Worm (Caenorhabditis elegans) whole organism, early embryonic: ENCODE results near the gene D1005.2.

Source experiments
- B0310.2 ChIP-seq: sonication (generic microtip); optimal IDR thresholded peaks from 2 replicates; lab custom pipeline; 2016; ENCODE audit warnings: mild to moderate bottlenecking, missing genetic modification characterization, missing compliant biosample characterization
- F13C5.2 ChIP-seq: sonication (generic microtip); optimal IDR thresholded peaks from 2 replicates; lab custom pipeline; 2017; ENCODE audit warnings: mild to moderate bottlenecking, missing genetic modification characterization, inconsistent platforms, missing compliant biosample characterization
- aly-1 ChIP-seq: sonication (generic microtip); optimal IDR thresholded peaks from 2 replicates; lab custom pipeline; 2016; ENCODE audit warnings: missing genetic modification characterization, missing compliant biosample characterization
- ama-1 ChIP-seq: fragments of 150-350 bp; optimal IDR thresholded peaks from 2 replicates; lab custom pipeline; 2014
- ceh-13 ChIP-seq: fragments of 200-800 bp; sonication (Bioruptor generic); optimal IDR thresholded peaks from 2 replicates; lab custom pipeline; 2018; ENCODE audit warnings: mild to moderate bottlenecking, missing genetic modification characterization, missing compliant biosample characterization
- ceh-36 ChIP-seq: sonication (generic microtip); optimal IDR thresholded peaks from 2 replicates; lab custom pipeline; 2016; ENCODE audit warnings: missing genetic modification characterization, inconsistent platforms, missing compliant biosample characterization
- ets-7 ChIP-seq: sonication (generic microtip); optimal IDR thresholded peaks from 2 replicates; lab custom pipeline; 2016; ENCODE audit warnings: missing genotype, missing genetic modification characterization, missing compliant biosample characterization
- flt-1 ChIP-seq: fragments of 200-800 bp; sonication (Bioruptor generic); IDR thresholded peaks from 2 replicates; pipeline ENCODE4 v1.3.6; 2022; ENCODE audit warnings: missing genetic modification characterization, missing compliant biosample characterization
- hmbx-1 ChIP-seq: sonication (generic microtip); optimal IDR thresholded peaks from 2 replicates; lab custom pipeline; 2016; ENCODE audit warnings: mild to moderate bottlenecking, missing genetic modification characterization, missing compliant biosample characterization
- hmg-4 ChIP-seq: fragments of 200-800 bp; sonication (Bioruptor generic); optimal IDR thresholded peaks from 2 replicates; lab custom pipeline; 2018; ENCODE audit warnings: mild to moderate bottlenecking, missing genetic modification characterization, missing compliant biosample characterization
- hnd-1 ChIP-seq: sonication (generic microtip); optimal IDR thresholded peaks from 2 replicates; lab custom pipeline; 2016; ENCODE audit warnings: missing genetic modification characterization, missing compliant biosample characterization
- pes-1 ChIP-seq: fragments of 200-800 bp; sonication (Bioruptor generic); IDR thresholded peaks from 2 replicates; pipeline ENCODE4 v1.3.6; 2022; ENCODE audit warnings: missing genetic modification reagents, missing genetic modification characterization, missing compliant biosample characterization
- scrt-1 ChIP-seq: fragments of 200-800 bp; sonication (Bioruptor generic); IDR thresholded peaks from 2 replicates; pipeline ENCODE4 v1.3.6; 2022; ENCODE audit warnings: missing genetic modification characterization, missing compliant biosample characterization
- sea-1 ChIP-seq: fragments of 200-800 bp; sonication (Bioruptor generic); conservative IDR thresholded peaks from 2 replicates; pipeline ENCODE4 v1.3.6; 2022; ENCODE audit warnings: missing genetic modification characterization, missing compliant biosample characterization
- tbx-11 ChIP-seq: fragments of 200-800 bp; sonication (Bioruptor generic); IDR thresholded peaks from 2 replicates; pipeline ENCODE4 v1.3.6; 2022; ENCODE audit warnings: missing genetic modification characterization, missing compliant biosample characterization
- tbx-37 ChIP-seq: fragments of 200-800 bp; sonication (Bioruptor generic); conservative IDR thresholded peaks from 2 replicates; pipeline ENCODE4 v1.3.6; 2022; ENCODE audit warnings: missing genetic modification reagents, missing genetic modification characterization, missing compliant biosample characterization
- tra-4 ChIP-seq: sonication (generic microtip); optimal IDR thresholded peaks from 2 replicates; lab custom pipeline; 2017; ENCODE audit warnings: missing genetic modification characterization, missing compliant biosample characterization

Gene D1005.2

DNA sequence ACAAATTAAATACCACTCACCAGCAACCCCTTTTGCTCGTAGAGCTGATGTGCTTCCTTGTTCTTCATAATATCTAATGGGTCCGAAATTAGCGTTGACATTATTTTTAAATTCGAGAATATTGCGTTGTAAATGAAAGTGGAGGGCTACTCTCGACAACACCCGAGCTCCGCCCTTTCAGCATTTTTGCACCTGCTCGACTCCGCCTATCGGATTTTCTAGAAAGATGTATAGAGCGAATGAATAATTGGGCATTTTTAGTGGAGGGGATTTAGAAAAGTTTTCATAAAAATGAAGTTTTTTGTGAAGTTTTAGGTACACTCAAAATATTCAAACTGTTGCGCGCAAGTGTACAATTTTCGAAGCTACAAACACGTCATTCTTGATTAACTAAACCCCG is 35.4 kb downstream of the D1005.2 start, which contains the start of gene F09E10.5:
Gene F09E10.5, minus strand, starts transcription at position 101 of the 400 bp plus-strand sequence.
- TF ChIP-seq tra-4 (tag; lab: Kevin White, UChicago) (no peak), flt-1 (GFP tag; lab: Robert Waterston, UW) (no peak), tbx-37 (GFP tag; lab: Robert Waterston, UW) (no peak), F13C5.2 (tag; lab: Kevin White, UChicago) (no peak), ets-7 (tag; lab: Kevin White, UChicago) (no peak), aly-1 (tag; lab: Kevin White, UChicago) (no peak), tbx-11 (GFP tag; lab: Robert Waterston, UW) (no peak)

DNA sequence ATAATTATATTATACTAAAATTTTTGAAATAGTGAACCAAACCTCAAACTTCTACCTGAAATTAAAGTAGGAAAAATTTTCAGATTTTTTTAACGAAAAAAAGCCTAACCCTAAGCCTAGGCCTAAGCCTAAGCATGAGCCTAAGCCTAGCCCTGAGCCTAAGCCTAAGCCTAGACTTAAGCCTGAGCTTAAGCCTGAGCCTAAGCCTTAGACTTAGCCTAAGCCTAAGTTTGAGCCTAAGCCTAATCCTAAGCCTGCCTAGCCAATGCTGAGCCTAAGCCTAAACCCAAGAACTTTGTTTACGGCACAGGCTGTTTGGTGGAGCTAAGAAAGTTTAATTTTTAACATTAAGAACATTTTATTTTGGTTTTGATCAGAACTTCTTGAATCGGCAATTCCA is 37.2 kb downstream of the D1005.2 start:
- no peak for TF ChIP-seq ceh-13
- TF ChIP-seq ceh-36 (tag; lab: Kevin White, UChicago) = peak; percentile 63

ce11 chrX:1497581-1497980 is 38.8 kb downstream of the D1005.2 start, which contains the start of gene F09E10.6:
Gene F09E10.6 (minus strand): TSS chrX:1497681.
- no peak for TF ChIP-seq sea-1 (GFP tag; lab: Robert Waterston, UW)
- TF ChIP-seq tra-4 (tag; lab: Kevin White, UChicago) = no peak
- TF ChIP-seq hmbx-1 (tag; lab: Kevin White, UChicago) = no peak
- TF ChIP-seq tbx-37 (GFP tag; lab: Robert Waterston, UW) = no peak
- TF ChIP-seq pes-1 = no peak
- no peak for TF ChIP-seq flt-1 (GFP tag; lab: Robert Waterston, UW)
- no peak for TF ChIP-seq scrt-1 (GFP tag; lab: Robert Waterston, UW)
- no peak for TF ChIP-seq hnd-1 (tag; lab: Kevin White, UChicago)

DNA sequence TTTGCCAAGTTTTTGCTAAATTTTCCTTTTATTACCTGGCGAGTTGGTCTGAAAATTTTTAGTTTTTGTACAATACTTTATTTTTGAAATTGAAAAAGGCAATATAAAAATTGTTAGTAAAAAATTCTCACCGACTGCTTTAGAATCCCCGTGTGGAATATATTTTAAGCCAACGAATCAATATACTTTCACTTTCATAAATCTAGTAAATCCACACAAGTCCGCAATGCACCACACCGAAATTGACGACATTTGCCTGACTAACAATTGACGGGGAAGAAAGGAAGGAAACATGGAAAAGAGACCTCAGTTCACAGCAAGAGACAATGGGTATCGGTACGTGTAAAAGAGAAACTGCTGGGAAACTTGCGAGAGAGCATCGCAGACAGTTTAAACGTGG is 40.7 kb downstream of the D1005.2 start:
- TF ChIP-seq tbx-11 (GFP tag; lab: Robert Waterston, UW) (no peak), scrt-1 (GFP tag; lab: Robert Waterston, UW) (no peak), ama-1 (lab: Kevin White, UChicago) (no peak), ceh-13 (no peak), pes-1 (no peak), tra-4 (tag; lab: Kevin White, UChicago) (no peak), sea-1 (GFP tag; lab: Robert Waterston, UW) (no peak), tbx-37 (GFP tag; lab: Robert Waterston, UW) (no peak), hnd-1 (tag; lab: Kevin White, UChicago) (no peak)

ce11 chrX:1501752-1502151 is 42.9 kb downstream of the D1005.2 start, which contains the start of gene F09E10.7:
Gene F09E10.7 (minus strand): TSS chrX:1501852.
- TF ChIP-seq F13C5.2 (tag; lab: Kevin White, UChicago) = no peak
- TF ChIP-seq flt-1 (GFP tag; lab: Robert Waterston, UW) = no peak
- TF ChIP-seq ets-7 (tag; lab: Kevin White, UChicago) = no peak
- TF ChIP-seq tra-4 (tag; lab: Kevin White, UChicago) = no peak
- TF ChIP-seq scrt-1 (GFP tag; lab: Robert Waterston, UW) = no peak
- TF ChIP-seq ama-1 (lab: Kevin White, UChicago) = no peak
- TF ChIP-seq hmbx-1 (tag; lab: Kevin White, UChicago) = no peak
- no peak for TF ChIP-seq ceh-13
- no peak for TF ChIP-seq pes-1
- no peak for TF ChIP-seq tbx-11 (GFP tag; lab: Robert Waterston, UW)
- no peak for TF ChIP-seq sea-1 (GFP tag; lab: Robert Waterston, UW)
- TF ChIP-seq tbx-37 (GFP tag; lab: Robert Waterston, UW) = no peak
- no peak for TF ChIP-seq B0310.2
- TF ChIP-seq aly-1 (tag; lab: Kevin White, UChicago) = no peak
- TF ChIP-seq hnd-1 (tag; lab: Kevin White, UChicago) = no peak
- TF ChIP-seq ceh-36 (tag; lab: Kevin White, UChicago) = no peak
- no peak for TF ChIP-seq hmg-4 (GFP tag; lab: Kevin White, UChicago)

DNA sequence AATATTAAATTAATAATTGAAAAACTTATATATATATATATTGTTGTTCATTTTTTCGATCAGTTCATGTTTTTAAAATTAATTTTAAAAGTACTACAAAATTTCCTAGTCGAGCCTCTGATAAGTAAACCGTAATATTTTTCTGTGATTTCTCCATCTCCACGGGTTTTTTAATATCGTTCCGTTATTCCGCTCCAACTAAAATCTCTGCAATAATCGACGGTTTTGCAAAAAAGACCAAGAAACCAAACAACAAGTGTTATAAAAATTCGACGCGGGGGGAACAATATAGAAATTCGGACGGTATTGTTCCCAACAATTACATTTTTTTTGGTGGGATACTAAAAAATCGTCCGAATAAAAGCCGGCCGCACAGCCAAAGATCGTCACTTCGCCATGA is 43.7 kb downstream of the D1005.2 start, which contains the start of gene F09E10.1:
Gene F09E10.1, plus strand, starts transcription at position 301 of the 400 bp plus-strand sequence.
- TF ChIP-seq pes-1 (no peak), ceh-13 (no peak), tbx-37 (GFP tag; lab: Robert Waterston, UW) (no peak), sea-1 (GFP tag; lab: Robert Waterston, UW) (no peak), ama-1 (lab: Kevin White, UChicago) (no peak)

DNA sequence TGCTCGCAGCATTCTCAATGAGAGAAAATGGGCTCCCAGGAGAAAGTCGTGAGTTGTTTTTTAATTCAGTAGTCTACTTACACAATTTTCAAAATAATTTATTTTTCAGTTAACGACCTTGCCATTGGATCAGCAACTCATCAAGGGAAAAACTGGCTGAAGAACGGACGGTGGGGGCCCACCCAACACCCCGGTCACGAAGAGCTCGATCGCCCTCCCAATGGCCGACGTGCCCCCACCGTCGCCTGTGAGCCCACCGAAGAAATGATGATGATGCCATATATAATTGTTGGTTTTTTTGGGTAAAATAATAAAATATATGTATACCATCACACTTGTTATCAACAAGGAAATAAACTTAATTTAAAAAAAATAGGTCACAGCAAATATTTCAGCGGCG is 44.1 kb downstream of the D1005.2 start:
- TF ChIP-seq ceh-13 = no peak
- TF ChIP-seq ama-1 (lab: Kevin White, UChicago) = no peak
- no peak for TF ChIP-seq tbx-37 (GFP tag; lab: Robert Waterston, UW)
- no peak for TF ChIP-seq hnd-1 (tag; lab: Kevin White, UChicago)
- TF ChIP-seq aly-1 (tag; lab: Kevin White, UChicago) = no peak

DNA sequence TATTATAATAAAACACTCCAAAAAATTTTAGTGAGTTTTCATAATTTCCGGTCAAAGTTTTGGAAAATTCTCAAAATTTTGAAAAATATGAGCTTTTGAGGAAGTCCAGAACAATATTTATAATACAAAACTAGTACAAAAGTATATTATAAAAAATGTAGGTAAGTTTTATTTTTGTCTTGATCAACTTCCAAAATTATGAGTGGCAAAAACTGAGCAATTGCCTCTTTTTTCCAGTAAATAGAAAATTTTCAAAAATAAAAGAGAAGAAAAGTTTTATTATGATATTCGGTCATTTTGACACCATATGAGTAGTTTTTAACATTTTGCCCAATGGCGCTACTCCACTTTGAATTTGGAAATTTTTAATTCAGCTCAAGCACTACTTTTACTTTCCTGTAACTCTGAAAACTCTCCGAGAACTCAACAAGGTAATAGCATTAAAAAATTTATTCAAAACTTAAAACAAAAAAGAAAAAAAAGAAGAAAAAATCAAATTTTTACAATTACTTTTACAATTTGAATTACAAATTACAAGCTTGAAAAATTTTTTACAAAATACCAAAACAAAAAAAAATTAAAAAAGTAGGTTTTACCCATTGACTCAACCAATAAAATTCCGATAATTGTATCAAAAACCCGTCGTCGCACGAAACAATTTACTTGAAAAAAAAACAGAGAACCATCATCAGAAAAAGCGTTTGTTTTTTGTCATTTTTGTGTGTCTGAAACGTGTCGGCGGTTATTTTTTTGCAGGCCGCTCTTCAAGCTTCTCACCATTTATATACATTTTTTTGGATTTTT is 45.1 kb downstream of the D1005.2 start:
- TF ChIP-seq tra-4 (tag; lab: Kevin White, UChicago) = no peak
- no peak for TF ChIP-seq hmg-4 (GFP tag; lab: Kevin White, UChicago)
- no peak for TF ChIP-seq pes-1
- no peak for TF ChIP-seq ceh-13
- no peak for TF ChIP-seq F13C5.2 (tag; lab: Kevin White, UChicago)
- no peak for TF ChIP-seq ets-7 (tag; lab: Kevin White, UChicago)
- no peak for TF ChIP-seq tbx-37 (GFP tag; lab: Robert Waterston, UW)
- no peak for TF ChIP-seq scrt-1 (GFP tag; lab: Robert Waterston, UW)
- TF ChIP-seq tbx-11 (GFP tag; lab: Robert Waterston, UW) = no peak
- no peak for TF ChIP-seq sea-1 (GFP tag; lab: Robert Waterston, UW)
- no peak for TF ChIP-seq ama-1 (lab: Kevin White, UChicago)
- TF ChIP-seq hnd-1 (tag; lab: Kevin White, UChicago) = no peak
- no peak for TF ChIP-seq B0310.2
- no peak for TF ChIP-seq ceh-36 (tag; lab: Kevin White, UChicago)
- TF ChIP-seq flt-1 (GFP tag; lab: Robert Waterston, UW) = no peak
- no peak for TF ChIP-seq hmbx-1 (tag; lab: Kevin White, UChicago)
- no peak for TF ChIP-seq aly-1 (tag; lab: Kevin White, UChicago)
